Worm (Caenorhabditis elegans): ENCODE measurements around the gene lgc-45.

Gene lgc-45

ce11 chrII:3604578-3604977 lies 47.3 kb downstream of the lgc-45 start:
- TF ChIP-seq set-16 (GFP tag; IDR thresholded peaks at IDR 0.05) (peak; percentile 76), lin-29 (GFP tag; IDR thresholded peaks at IDR 0.05) (no peak), fos-1 (tag; optimal IDR thresholded peaks at IDR 0.05) (no peak)

ce11 chrII:3609764-3610163 lies 52.5 kb downstream of the lgc-45 start, which contains the start of gene Y49F6A.5:
Gene Y49F6A.5, minus strand, starts transcription at chrII:3609864.
- no peak for TF ChIP-seq saeg-2 (GFP tag; IDR thresholded peaks at IDR 0.05)
- no peak for TF ChIP-seq dmd-6 (GFP tag; IDR thresholded peaks at IDR 0.05)
- no peak for TF ChIP-seq F49E8.2 (tag; optimal IDR thresholded peaks at IDR 0.05; ENCODE audit: borderline replicate concordance)
- TF ChIP-seq nhr-42 (GFP tag; IDR thresholded peaks at IDR 0.05), result no peak
- TF ChIP-seq ceh-62 (tag; optimal IDR thresholded peaks at IDR 0.05), result no peak
- no peak for TF ChIP-seq Y5F2A.4 (GFP tag; optimal IDR thresholded peaks at IDR 0.05)
- TF ChIP-seq daf-16 (GFP tag; optimal IDR thresholded peaks at IDR 0.05), result no peak
- TF ChIP-seq daf-16 (tag; optimal IDR thresholded peaks at IDR 0.05), result no peak
- TF ChIP-seq ZK546.5 (tag; optimal IDR thresholded peaks at IDR 0.05), result no peak

ce11 chrII:3616615-3617014 lies 59.3 kb downstream of the lgc-45 start:
- no peak for TF ChIP-seq nhr-10 (tag; optimal IDR thresholded peaks at IDR 0.05)
- no peak for TF ChIP-seq lim-7 (GFP tag; IDR thresholded peaks at IDR 0.05)
- no peak for TF ChIP-seq mxl-3 (GFP tag; optimal IDR thresholded peaks at IDR 0.05)
- peak; percentile 86 for TF ChIP-seq duxl-1 (tag; optimal IDR thresholded peaks at IDR 0.05; ENCODE audit: poor library complexity)
- TF ChIP-seq dmd-6 (GFP tag; IDR thresholded peaks at IDR 0.05), result no peak
- TF ChIP-seq mes-2 (tag; optimal IDR thresholded peaks at IDR 0.05; ENCODE audit: poor library complexity, severe bottlenecking), result peak; percentile 1
- no peak for TF ChIP-seq ceh-82 (tag; optimal IDR thresholded peaks at IDR 0.05)
- TF ChIP-seq unc-62 (GFP tag; optimal IDR thresholded peaks at IDR 0.05 in 1 of 2), result peak in 1 of 2 experiments; percentile 5
- TF ChIP-seq unc-62 (tag; optimal IDR thresholded peaks at IDR 0.05), result no peak
